Worm (Caenorhabditis elegans): Measurements from ENCODE around the gene ZK1073.1.

ce11 chrX:16151302-16151701 is 22.6 kb upstream of the ZK1073.1 start:
- no peak for TF ChIP-seq ceh-9 (tag; optimal IDR thresholded peaks at IDR 0.05)
- no peak for TF ChIP-seq pax-1 (tag; optimal IDR thresholded peaks at IDR 0.05)
- no peak for TF ChIP-seq syd-9 (tag; optimal IDR thresholded peaks at IDR 0.05)
- no peak for TF ChIP-seq ama-1 (optimal IDR thresholded peaks at IDR 0.05)
- no peak for TF ChIP-seq elt-4 (tag; optimal IDR thresholded peaks at IDR 0.05)
- no peak for TF ChIP-seq gmeb-2 (tag; optimal IDR thresholded peaks at IDR 0.05)
